Worm (Caenorhabditis elegans): ENCODE data around the gene ZK1307.8.
A peak's percentile ranks its signal among the peaks of the same experiment; 100 is the strongest.

The ZK1307.8 gene

ce11 chrII:9583461-9583860, 41.0 kb upstream of the ZK1307.8 start, which contains the start of gene wee-1.1:
Gene wee-1.1 (minus strand): TSS chrII:9583561.
- no peak for TF ChIP-seq lin-13 (GFP tag; optimal IDR thresholded peaks at IDR 0.05)
- TF ChIP-seq zfp-2 (tag; optimal IDR thresholded peaks at IDR 0.05), result no peak
- no peak for TF ChIP-seq mxl-2 (GFP tag; conservative IDR thresholded peaks at IDR 0.05)
- TF ChIP-seq T26A8.4 (GFP tag; IDR thresholded peaks at IDR 0.05), result no peak
- no peak for TF ChIP-seq F37D6.2 (tag; optimal IDR thresholded peaks at IDR 0.05)
- no peak for TF ChIP-seq nhr-76 (tag; optimal IDR thresholded peaks at IDR 0.05)
- no peak for TF ChIP-seq dve-1 (tag; optimal IDR thresholded peaks at IDR 0.05; ENCODE audit: insufficient read depth)
- no peak for TF ChIP-seq daf-8 (GFP tag; IDR thresholded peaks at IDR 0.05)

ce11 chrII:9586734-9587209, 37.6 kb upstream of the ZK1307.8 start, which contains the start of gene ugt-58:
Gene ugt-58 (minus strand): TSS chrII:9586784.
- TF ChIP-seq ceh-44 (GFP tag; IDR thresholded peaks at IDR 0.05), result no peak
- TF ChIP-seq nhr-28 (tag; optimal IDR thresholded peaks at IDR 0.05), result peak; percentile 100
- TF ChIP-seq ama-1 (optimal IDR thresholded peaks at IDR 0.05), result no peak
- TF ChIP-seq nhr-25 (tag; optimal IDR thresholded peaks at IDR 0.05; ENCODE audit: borderline replicate concordance, insufficient read depth), result no peak
- no peak for TF ChIP-seq rbr-2 (tag; optimal IDR thresholded peaks at IDR 0.05)
- TF ChIP-seq dve-1 (tag; optimal IDR thresholded peaks at IDR 0.05; ENCODE audit: insufficient read depth), result peak; percentile 66
- no peak for TF ChIP-seq mdt-29 (GFP tag; IDR thresholded peaks at IDR 0.05)
- peak; percentile 35 for TF ChIP-seq hlh-11 (tag; optimal IDR thresholded peaks at IDR 0.05)
- no peak for TF ChIP-seq daf-8 (GFP tag; IDR thresholded peaks at IDR 0.05)
- peak; percentile 43 for TF ChIP-seq cey-2 (tag; optimal IDR thresholded peaks at IDR 0.05; ENCODE audit: borderline replicate concordance, insufficient read depth)
- no peak for TF ChIP-seq skn-1 (tag; optimal IDR thresholded peaks at IDR 0.05)
- TF ChIP-seq mdl-1 (tag; optimal IDR thresholded peaks at IDR 0.05), result no peak
- no peak for TF ChIP-seq nhr-11 (tag; optimal IDR thresholded peaks at IDR 0.05)
- peak; percentile 8 for TF ChIP-seq nhr-10 (tag; optimal IDR thresholded peaks at IDR 0.05)
- no peak for TF ChIP-seq lin-29 (GFP tag; IDR thresholded peaks at IDR 0.05)
- no peak for TF ChIP-seq snpc-4 (tag; optimal IDR thresholded peaks at IDR 0.05)
- TF ChIP-seq nhr-42 (GFP tag; IDR thresholded peaks at IDR 0.05), result no peak
- no peak for TF ChIP-seq lin-15B (tag; optimal IDR thresholded peaks at IDR 0.05)
- TF ChIP-seq daf-16 (GFP tag; optimal IDR thresholded peaks at IDR 0.05), result no peak
- TF ChIP-seq daf-16 (tag; optimal IDR thresholded peaks at IDR 0.05), result peak; percentile 60
- TF ChIP-seq ZK546.5 (tag; optimal IDR thresholded peaks at IDR 0.05), result no peak
- TF ChIP-seq madf-5 (GFP tag; IDR thresholded peaks at IDR 0.05), result no peak
- no peak for TF ChIP-seq nhr-77 (tag; optimal IDR thresholded peaks at IDR 0.05)
- no peak for TF ChIP-seq spr-3 (GFP tag; optimal IDR thresholded peaks at IDR 0.05)

ce11 chrII:9589667-9590066, 34.7 kb upstream of the ZK1307.8 start, which contains the start of gene eral-1:
Gene eral-1 (minus strand): TSS chrII:9589767.
- TF ChIP-seq hmg-1.1 (GFP tag; IDR thresholded peaks at IDR 0.05) (no peak), spr-1 (tag; optimal IDR thresholded peaks at IDR 0.05) (no peak)

DNA sequence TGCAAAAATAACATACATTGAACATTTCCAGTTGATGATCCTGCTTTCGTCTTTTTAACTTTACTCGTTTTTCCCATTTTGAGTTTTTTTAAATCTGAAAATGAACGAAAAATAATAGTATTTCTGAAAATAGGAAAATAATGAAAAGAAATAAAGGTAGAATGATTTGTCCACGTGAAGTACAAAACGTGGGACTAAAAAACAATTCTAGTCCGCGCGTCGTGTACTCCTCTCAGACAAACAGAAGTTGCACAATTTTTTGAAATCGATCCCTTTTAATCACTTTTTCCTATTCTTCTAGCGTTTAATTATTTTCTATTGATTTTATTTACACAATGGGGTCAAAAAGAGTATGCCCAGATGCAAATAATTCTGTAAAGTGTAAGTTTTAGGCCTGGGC, 33.3 kb upstream of the ZK1307.8 start, which contains the start of the genes E02H1.1 and tag-124:
Gene E02H1.1 (minus strand): TSS at position 94 of the 400 bp plus-strand sequence.
Gene tag-124 (plus strand): TSS at position 222 of the 400 bp plus-strand sequence.
- TF ChIP-seq nhr-76 (tag; optimal IDR thresholded peaks at IDR 0.05) (no peak), nhr-48 (tag; optimal IDR thresholded peaks at IDR 0.05) (peak; percentile 33), lin-39 (tag; optimal IDR thresholded peaks at IDR 0.05) (no peak), ceh-44 (GFP tag; IDR thresholded peaks at IDR 0.05) (no peak), ztf-11 (tag; optimal IDR thresholded peaks at IDR 0.05) (no peak), egl-27 (tag; optimal IDR thresholded peaks at IDR 0.05) (no peak), set-16 (GFP tag; IDR thresholded peaks at IDR 0.05) (no peak), vab-7 (GFP tag; IDR thresholded peaks at IDR 0.05) (no peak), F44E2.7 (GFP tag; IDR thresholded peaks at IDR 0.05) (no peak), dmd-9 (GFP tag; IDR thresholded peaks at IDR 0.05) (peak; percentile 93), lim-7 (GFP tag; IDR thresholded peaks at IDR 0.05) (no peak), nhr-6 (tag; optimal IDR thresholded peaks at IDR 0.05) (peak; percentile 19), madf-9 (GFP tag; conservative IDR thresholded peaks at IDR 0.05) (peak; percentile 66), mdt-29 (GFP tag; IDR thresholded peaks at IDR 0.05) (no peak), lin-1 (GFP tag; IDR thresholded peaks at IDR 0.05) (no peak), lin-29 (GFP tag; IDR thresholded peaks at IDR 0.05) (no peak), nhr-10 (tag; optimal IDR thresholded peaks at IDR 0.05) (no peak), skn-1 (tag; optimal IDR thresholded peaks at IDR 0.05) (no peak), mxl-3 (GFP tag; optimal IDR thresholded peaks at IDR 0.05) (peak; percentile 32), sdz-12 (GFP tag; optimal IDR thresholded peaks at IDR 0.05) (no peak), R02D3.7 (tag; optimal IDR thresholded peaks at IDR 0.05) (no peak), lsy-2 (tag; optimal IDR thresholded peaks at IDR 0.05) (peak in 1 of 2 experiments; percentile 89)

Measured in whole organism, L4 larva.